Fruit fly (Drosophila melanogaster) whole organism, embryonic: ENCODE data around the gene CG7557.

Experiments
- Atf6 ChIP-seq: fragments of 200-800 bp; sonication (Bioruptor generic); IDR thresholded peaks from 2 replicates; pipeline ENCODE4 v1.3.6; 2022; ENCODE audit warnings: missing biosample characterization, missing genetic modification characterization
- B-H2 ChIP-seq: fragments of 200-800 bp; sonication (Bioruptor generic); optimal IDR thresholded peaks from 2 replicates; lab custom pipeline; 2018; ENCODE audit warnings: missing biosample characterization, mild to moderate bottlenecking, missing genetic modification characterization
- BEAF-32 ChIP-seq: fragments of 200-800 bp; sonication (Bioruptor generic); optimal IDR thresholded peaks from 3 replicates; lab custom pipeline; 2017; ENCODE audit warnings: missing biosample characterization, missing genetic modification characterization, mild to moderate bottlenecking, moderate library complexity, missing genetic modification reagents
- CG10209 ChIP-seq: fragments of 200-800 bp; sonication (Bioruptor generic); optimal IDR thresholded peaks from 3 replicates; lab custom pipeline; 2017; ENCODE audit warnings: missing biosample characterization, mild to moderate bottlenecking, missing genetic modification characterization, missing genetic modification reagents
- CG11247 ChIP-seq: fragments of 200-800 bp; sonication (Bioruptor generic); IDR thresholded peaks from 2 replicates; pipeline ENCODE4 v1.3.6; 2022; ENCODE audit warnings: missing biosample characterization, missing genetic modification characterization
- CG14014 ChIP-seq: fragments of 200-800 bp; sonication (Bioruptor generic); IDR thresholded peaks from 2 replicates; pipeline ENCODE4 v1.3.6; 2022; ENCODE audit warnings: missing biosample characterization, missing genetic modification characterization
- CG15479 ChIP-seq: fragments of 200-800 bp; sonication (Bioruptor generic); optimal IDR thresholded peaks from 3 replicates; lab custom pipeline; 2019; ENCODE audit warnings: missing biosample characterization, mild to moderate bottlenecking, missing genetic modification characterization, moderate library complexity
- CG17385 ChIP-seq: fragments of 200-800 bp; sonication (Bioruptor generic); optimal IDR thresholded peaks from 3 replicates; lab custom pipeline; 2018; ENCODE audit warnings: missing biosample characterization, mild to moderate bottlenecking, missing genetic modification characterization
- CG17568 ChIP-seq: fragments of 200-800 bp; sonication (Bioruptor generic); optimal IDR thresholded peaks from 2 replicates; lab custom pipeline; 2018; ENCODE audit warnings: missing biosample characterization, mild to moderate bottlenecking, missing genetic modification characterization, moderate library complexity
- CG18011 ChIP-seq: fragments of 200-800 bp; sonication (Bioruptor generic); optimal IDR thresholded peaks from 2 replicates; lab custom pipeline; 2017; ENCODE audit warnings: missing biosample characterization, missing genetic modification characterization, mild to moderate bottlenecking, moderate library complexity, missing genotype
- CG4617 ChIP-seq: fragments of 200-800 bp; sonication (Bioruptor generic); optimal IDR thresholded peaks from 3 replicates; lab custom pipeline; 2016; ENCODE audit warnings: missing biosample characterization, missing genetic modification characterization, borderline replicate concordance
- CG4730 ChIP-seq: fragments of 200-800 bp; sonication (Bioruptor generic); IDR thresholded peaks from 2 replicates; pipeline ENCODE4 v1.3.6; 2022; ENCODE audit warnings: missing biosample characterization, missing genetic modification characterization
- CG7839 ChIP-seq: fragments of 200-800 bp; sonication (Bioruptor generic); optimal IDR thresholded peaks from 3 replicates; lab custom pipeline; 2018; ENCODE audit warnings: missing biosample characterization, mild to moderate bottlenecking, missing genetic modification characterization, moderate library complexity
- CG7928 ChIP-seq: fragments of 200-800 bp; sonication (Bioruptor generic); optimal IDR thresholded peaks from 2 replicates; lab custom pipeline; 2017; ENCODE audit warnings: missing biosample characterization, mild to moderate bottlenecking, missing genetic modification characterization
- CG7963 ChIP-seq: fragments of 200-800 bp; sonication (Bioruptor generic); IDR thresholded peaks from 3 replicates; pipeline ENCODE4 v1.3.6; 2022; ENCODE audit warnings: missing biosample characterization, missing genetic modification characterization; ENCODE audit not compliant: partially characterized antibody
- CG7987 ChIP-seq: fragments of 200-800 bp; sonication (Bioruptor generic); optimal IDR thresholded peaks from 2 replicates; lab custom pipeline; 2018; ENCODE audit warnings: missing biosample characterization, mild to moderate bottlenecking, missing genetic modification characterization, moderate library complexity
- CG8924 ChIP-seq: fragments of 200-800 bp; optimal IDR thresholded peaks from 3 replicates; lab custom pipeline; 2019; ENCODE audit warnings: missing biosample characterization, mild to moderate bottlenecking, missing genetic modification characterization, moderate library complexity
- CG8944 ChIP-seq: fragments of 200-800 bp; sonication (Bioruptor generic); optimal IDR thresholded peaks from 3 replicates; lab custom pipeline; 2016; ENCODE audit warnings: missing biosample characterization, missing genetic modification characterization
- CG9797 ChIP-seq: fragments of 200-800 bp; sonication (Bioruptor generic); optimal IDR thresholded peaks from 3 replicates; lab custom pipeline; 2018; ENCODE audit warnings: missing biosample characterization, mild to moderate bottlenecking, missing genetic modification characterization
- CoRest ChIP-seq: fragments of 200-800 bp; sonication (Bioruptor generic); optimal IDR thresholded peaks from 3 replicates; lab custom pipeline; 2018; ENCODE audit warnings: missing biosample characterization, mild to moderate bottlenecking, missing genetic modification characterization, moderate library complexity
- Dad ChIP-seq: fragments of 200-800 bp; sonication (Bioruptor generic); optimal IDR thresholded peaks from 3 replicates; lab custom pipeline; 2016; ENCODE audit warnings: missing biosample characterization, missing genetic modification characterization
- Dip3 ChIP-seq: fragments of 200-800 bp; sonication (Bioruptor generic); optimal IDR thresholded peaks from 3 replicates; lab custom pipeline; 2016; ENCODE audit warnings: missing biosample characterization, missing genetic modification characterization
- Gug ChIP-seq: fragments of 200-800 bp; sonication (Bioruptor generic); IDR thresholded peaks from 4 replicates; pipeline ENCODE4 v1.3.6; 2022; ENCODE audit warnings: missing biosample characterization, missing genetic modification characterization
- Myb ChIP-seq: fragments of 200-800 bp; sonication (Bioruptor generic); optimal IDR thresholded peaks from 2 replicates; lab custom pipeline; 2016; ENCODE audit warnings: missing biosample characterization, missing genetic modification characterization
- Sry-β ChIP-seq: fragments of 200-800 bp; sonication (Bioruptor generic); optimal IDR thresholded peaks from 2 replicates; lab custom pipeline; 2018; ENCODE audit warnings: missing biosample characterization, mild to moderate bottlenecking, missing genetic modification characterization, moderate library complexity
- Stat92E ChIP-seq, 3 experiments: fragments of >200 bp in 2 of 3; fragments of 200-800 bp in 1 of 3; sonication (Bioruptor generic) in 1 of 3; optimal IDR thresholded peaks; 2 replicates each; lab custom pipeline; 2017 to 2019; ENCODE audit warnings: missing biosample characterization in 3 of 3, missing genetic modification characterization in 3 of 3, mild to moderate bottlenecking in 1 of 3, moderate library complexity in 1 of 3
- YL-1 ChIP-seq: fragments of 200-800 bp; sonication (Bioruptor generic); optimal IDR thresholded peaks from 3 replicates; lab custom pipeline; 2017; ENCODE audit warnings: missing biosample characterization, mild to moderate bottlenecking, missing genetic modification characterization
- abd-A ChIP-seq: fragments of 200-800 bp; sonication (Bioruptor generic); optimal IDR thresholded peaks from 3 replicates; lab custom pipeline; 2019; ENCODE audit warnings: missing biosample characterization, mild to moderate bottlenecking, missing genetic modification characterization, moderate library complexity
- bab2 ChIP-seq: fragments of 200-800 bp; sonication (Bioruptor generic); optimal IDR thresholded peaks from 2 replicates; lab custom pipeline; 2016; ENCODE audit warnings: missing biosample characterization, missing genetic modification characterization
- eve ChIP-seq, 2 experiments: fragments of >200 bp; optimal IDR thresholded peaks; 2 replicates each; lab custom pipeline; 2017; ENCODE audit warnings: missing biosample characterization in 2 of 2, missing genetic modification characterization in 2 of 2
- fd102C ChIP-seq: fragments of 200-800 bp; sonication (Bioruptor generic); optimal IDR thresholded peaks from 2 replicates; lab custom pipeline; 2018; ENCODE audit warnings: missing biosample characterization, mild to moderate bottlenecking, missing genetic modification characterization, moderate library complexity
- gfzf ChIP-seq: fragments of 200-800 bp; sonication (Bioruptor generic); optimal IDR thresholded peaks from 2 replicates; lab custom pipeline; 2016; ENCODE audit warnings: missing biosample characterization, mild to moderate bottlenecking, missing genetic modification characterization, moderate library complexity
- gsb ChIP-seq: fragments of 200-800 bp; sonication (Bioruptor generic); IDR thresholded peaks from 2 replicates; pipeline ENCODE4 v1.3.6; 2022; ENCODE audit warnings: missing biosample characterization, missing genetic modification characterization
- ken ChIP-seq: fragments of 200-800 bp; sonication (Bioruptor generic); IDR thresholded peaks from 3 replicates; pipeline ENCODE4 v1.3.6; 2022; ENCODE audit warnings: missing biosample characterization, missing genetic modification characterization
- lbe ChIP-seq: fragments of 200-800 bp; sonication (Bioruptor generic); optimal IDR thresholded peaks from 2 replicates; lab custom pipeline; 2016; ENCODE audit warnings: missing biosample characterization, mild to moderate bottlenecking, missing genetic modification characterization
- mam ChIP-seq: fragments of 200-800 bp; sonication (Bioruptor generic); optimal IDR thresholded peaks from 3 replicates; lab custom pipeline; 2016; ENCODE audit warnings: missing biosample characterization, missing genetic modification characterization
- mld ChIP-seq: fragments of 200-800 bp; sonication (Bioruptor generic); IDR thresholded peaks from 3 replicates; pipeline ENCODE4 v1.3.6; 2022; ENCODE audit warnings: missing biosample characterization, missing genetic modification characterization; ENCODE audit not compliant: partially characterized antibody
- prd ChIP-seq, 3 experiments: fragments of >200 bp in 2 of 3; fragments of 200-800 bp in 1 of 3; sonication (Bioruptor generic) in 1 of 3; optimal IDR thresholded peaks in 2 of 3; IDR thresholded peaks in 1 of 3; 2 replicates in 2 of 3; 3 replicates in 1 of 3; pipeline versions ENCODE4 v1.3.6 to Lab custom; 2017 to 2022; ENCODE audit warnings: missing biosample characterization in 1 of 3, missing genetic modification characterization in 1 of 3
- rib ChIP-seq: fragments of 200-800 bp; sonication (Bioruptor generic); IDR thresholded peaks from 2 replicates; pipeline ENCODE4 v1.3.6; 2022; ENCODE audit warnings: missing biosample characterization, missing genetic modification characterization
- sens ChIP-seq: fragments of 200-800 bp; sonication (Bioruptor generic); peaks from one replicate; lab custom pipeline; 2016; ENCODE audit warnings: missing biosample characterization, missing genetic modification characterization
- sna ChIP-seq: fragments of 200-800 bp; sonication (Bioruptor generic); IDR thresholded peaks from 2 replicates; pipeline ENCODE4 v1.3.6; 2022; ENCODE audit warnings: missing biosample characterization, missing genetic modification characterization; ENCODE audit not compliant: partially characterized antibody
- sob ChIP-seq: fragments of 200-800 bp; sonication (Bioruptor generic); IDR thresholded peaks from 2 replicates; pipeline ENCODE4 v1.3.6; 2022; ENCODE audit warnings: missing biosample characterization, missing genetic modification characterization
- stc ChIP-seq: fragments of 200-800 bp; sonication (Bioruptor generic); IDR thresholded peaks from 2 replicates; pipeline ENCODE4 v1.3.6; 2022; ENCODE audit warnings: missing biosample characterization, missing genetic modification characterization
- tap ChIP-seq: fragments of 200-800 bp; optimal IDR thresholded peaks from 3 replicates; lab custom pipeline; 2019; ENCODE audit warnings: missing biosample characterization, mild to moderate bottlenecking, missing genetic modification characterization, moderate library complexity
- vnd ChIP-seq: fragments of 200-800 bp; sonication (Bioruptor generic); IDR thresholded peaks from 3 replicates; pipeline ENCODE4 v1.3.6; 2022; ENCODE audit warnings: missing biosample characterization, missing genetic modification characterization; ENCODE audit not compliant: partially characterized antibody
- wor ChIP-seq: fragments of 200-800 bp; sonication (Bioruptor generic); IDR thresholded peaks from 2 replicates; pipeline ENCODE4 v1.3.6; 2022; ENCODE audit warnings: missing biosample characterization, missing genetic modification characterization
- zf30C ChIP-seq: fragments of 200-800 bp; sonication (Bioruptor generic); optimal IDR thresholded peaks from 3 replicates; lab custom pipeline; 2018; ENCODE audit warnings: missing biosample characterization, mild to moderate bottlenecking, missing genetic modification characterization
- zfh1 ChIP-seq: fragments of 200-800 bp; sonication (Bioruptor generic); IDR thresholded peaks from 3 replicates; pipeline ENCODE4 v1.3.6; 2022; ENCODE audit warnings: missing biosample characterization, missing genetic modification characterization

CG7557 gene

DNA sequence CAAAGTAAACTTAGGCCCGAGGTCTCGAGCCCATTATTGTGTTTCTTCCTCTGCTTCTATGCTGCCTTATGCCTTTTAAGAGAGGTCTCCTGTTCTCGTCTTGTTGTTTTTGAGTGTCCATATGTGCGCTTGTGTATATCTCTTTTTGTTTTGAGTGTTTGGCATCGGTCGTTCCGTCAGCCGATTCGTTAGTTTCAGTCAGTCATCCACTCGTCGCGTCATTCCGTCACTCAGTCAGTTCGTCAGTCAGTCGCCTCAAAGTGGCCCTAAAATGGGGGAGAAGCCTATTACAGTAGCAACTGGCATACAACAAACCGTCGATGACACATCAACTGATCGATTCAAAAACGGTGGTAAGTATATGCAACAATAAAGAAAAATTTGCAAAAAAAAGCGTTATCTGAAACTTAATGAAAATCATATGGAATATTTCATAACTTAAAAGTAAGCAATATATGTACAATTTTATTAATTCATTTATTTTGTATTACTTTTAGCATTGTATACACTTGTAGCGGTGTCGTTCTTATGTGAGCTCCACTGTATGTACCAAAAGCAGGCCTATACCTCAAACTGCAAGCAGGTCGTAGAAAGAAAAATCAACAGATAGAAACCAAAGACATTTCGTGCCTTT lies 26.8 kb upstream of the CG7557 start (continued):
- TF ChIP-seq bab2 (GFP tag; lab: Kevin White, UChicago) (peak; percentile 81), CG4730 (GFP tag; lab: Robert Waterston, UW) (peak; percentile 93), Gug (GFP tag; lab: Robert Waterston, UW) (peak; percentile 85), CG7839 (peak; percentile 97), Dad (GFP tag; lab: Kevin White, UChicago) (peak; percentile 95), CG18011 (peak; percentile 48), zfh1 (GFP tag; lab: Robert Waterston, UW) (peak; percentile 99), CG15479 (peak; percentile 24), CG11247 (GFP tag; lab: Robert Waterston, UW) (peak; percentile 97), BEAF-32 (GFP tag; lab: Kevin White, UChicago) (peak; percentile 4), gfzf (GFP tag; lab: Kevin White, UChicago) (no peak), prd (optimal IDR thresholded peaks at IDR 0.05; lab: Kevin White, UChicago) (no peak), prd (GFP tag; IDR thresholded peaks at IDR 0.05; lab: Robert Waterston, UW) (peak; percentile 97), ken (GFP tag; lab: Robert Waterston, UW) (peak; percentile 96), Dip3 (GFP tag; lab: Kevin White, UChicago) (peak; percentile 77), abd-A (peak; percentile 31), CG14014 (peak; percentile 96), CG9797 (peak; percentile 30), vnd (GFP tag; lab: Robert Waterston, UW) (no peak), CG17568 (GFP tag; lab: Kevin White, UChicago) (peak; percentile 87), stc (peak; percentile 96), CG8944 (GFP tag; lab: Kevin White, UChicago) (peak; percentile 90), gsb (GFP tag; lab: Robert Waterston, UW) (peak; percentile 80), Sry-β (GFP tag; lab: Kevin White, UChicago) (peak; percentile 44), YL-1 (GFP tag; lab: Kevin White, UChicago) (peak; percentile 58), sna (no peak), rib (GFP tag; lab: Robert Waterston, UW) (peak; percentile 83), B-H2 (GFP tag; lab: Kevin White, UChicago) (peak; percentile 30), fd102C (GFP tag; lab: Kevin White, UChicago) (peak; percentile 36), CG7963 (GFP tag; lab: Robert Waterston, UW) (no peak), sob (GFP tag; lab: Robert Waterston, UW) (peak; percentile 96), zf30C (GFP tag; lab: Kevin White, UChicago) (no peak), wor (GFP tag; lab: Robert Waterston, UW) (peak; percentile 97), Stat92E (GFP tag; optimal IDR thresholded peaks at IDR 0.05; lab: Kevin White, UChicago) (peak in 1 of 3 experiments; percentile 63), sens (peak; percentile 99), Atf6 (GFP tag; lab: Robert Waterston, UW) (peak; percentile 94), CoRest (tag; lab: Kevin White, UChicago) (peak; percentile 96), tap (tag; lab: Kevin White, UChicago) (peak; percentile 96), CG4617 (peak; percentile 72), CG17385 (GFP tag; lab: Kevin White, UChicago) (peak; percentile 88), CG7987 (peak; percentile 67), Myb (peak; percentile 62), lbe (GFP tag; lab: Kevin White, UChicago) (no peak), CG10209 (GFP tag; lab: Kevin White, UChicago) (peak; percentile 99), CG7928 (GFP tag; lab: Kevin White, UChicago) (peak; percentile 53), mld (GFP tag; lab: Robert Waterston, UW) (no peak), CG8924 (peak; percentile 97), mam (GFP tag; lab: Kevin White, UChicago) (peak; percentile 73), eve (GFP tag; optimal IDR thresholded peaks at IDR 0.05; lab: Kevin White, UChicago) (peak in 1 of 2 experiments; percentile 95)
